Worm (Caenorhabditis elegans) whole organism, mixed stage, embryonic: Measurements from ENCODE around the gene scl-11.

Experiments used
- drap-1 ChIP-seq: fragments of 200-800 bp; sonication (Bioruptor generic); optimal IDR thresholded peaks from 3 replicates; lab custom pipeline; 2018; ENCODE audit warnings: mild to moderate bottlenecking, missing genetic modification characterization, missing compliant biosample characterization
- elt-1 ChIP-seq: sonication (generic microtip); optimal IDR thresholded peaks from 2 replicates; lab custom pipeline; 2017; ENCODE audit warnings: missing genetic modification characterization, mild to moderate bottlenecking, missing compliant biosample characterization, antibody characterized with exemption, moderate library complexity, borderline replicate concordance; ENCODE audit not compliant: insufficient read depth
- flh-1 ChIP-seq: fragments of 200-800 bp; sonication (Bioruptor generic); optimal IDR thresholded peaks from 2 replicates; lab custom pipeline; 2018; ENCODE audit warnings: mild to moderate bottlenecking, missing genetic modification characterization, moderate library complexity, missing compliant biosample characterization
- lin-13 ChIP-seq: fragments of 150-350 bp; optimal IDR thresholded peaks from 2 replicates; lab custom pipeline; 2014; ENCODE audit warnings: missing biosample characterization, missing genetic modification characterization
- lsy-2 ChIP-seq: fragments of 150-350 bp; optimal IDR thresholded peaks from 2 replicates; lab custom pipeline; 2014; ENCODE audit warnings: missing biosample characterization, missing genetic modification characterization
- mab-5 ChIP-seq: fragments of 150-350 bp; optimal IDR thresholded peaks from 2 replicates; lab custom pipeline; 2014; ENCODE audit warnings: missing biosample characterization, missing genetic modification characterization
- nhr-237 ChIP-seq: fragments of 150-350 bp; optimal IDR thresholded peaks from 2 replicates; lab custom pipeline; 2014; ENCODE audit warnings: missing biosample characterization, missing genetic modification characterization
- nhr-28 ChIP-seq: fragments of 150-350 bp; optimal IDR thresholded peaks from 2 replicates; lab custom pipeline; 2014; ENCODE audit warnings: missing biosample characterization, missing genetic modification characterization
- snpc-4 ChIP-seq: fragments of 150-350 bp; optimal IDR thresholded peaks from 2 replicates; lab custom pipeline; 2014; ENCODE audit warnings: missing biosample characterization, missing genetic modification characterization
- unc-39 ChIP-seq: fragments of 150-350 bp; optimal IDR thresholded peaks from 2 replicates; lab custom pipeline; 2014; ENCODE audit warnings: missing biosample characterization, missing genetic modification characterization
- unc-62 ChIP-seq: fragments of 150-350 bp; optimal IDR thresholded peaks from 2 replicates; lab custom pipeline; 2014; ENCODE audit warnings: missing biosample characterization, missing genetic modification reagents, missing genetic modification characterization
- ztf-11 ChIP-seq: fragments of 150-350 bp; optimal IDR thresholded peaks from 2 replicates; lab custom pipeline; 2014; ENCODE audit warnings: missing biosample characterization, missing genetic modification characterization

DNA sequence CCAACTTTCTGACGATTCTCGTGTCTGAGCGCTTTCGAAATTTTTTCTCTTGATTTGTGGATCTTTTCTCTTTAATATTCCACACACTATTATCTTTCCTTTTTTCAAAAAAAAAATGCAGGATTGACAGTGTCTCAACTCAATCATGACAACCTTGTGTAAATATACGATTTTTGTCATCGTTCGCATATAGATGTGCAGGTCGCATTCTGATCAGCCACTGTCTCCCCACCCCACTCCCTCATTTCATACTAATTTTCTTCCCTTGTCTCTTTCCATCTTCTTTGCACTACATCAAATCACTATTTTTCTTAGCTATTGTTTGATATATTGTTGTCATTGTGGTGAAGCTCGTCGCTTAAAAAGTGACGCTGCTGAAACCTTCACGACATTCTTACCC, 15.9 kb upstream of the scl-11 start:
- TF ChIP-seq snpc-4 (tag; lab: Kevin White, UChicago) (no peak), unc-39 (tag; lab: Kevin White, UChicago) (no peak), nhr-28 (no peak), flh-1 (GFP tag; lab: Kevin White, UChicago) (no peak), lin-13 (tag; lab: Kevin White, UChicago) (no peak), lsy-2 (no peak), unc-62 (GFP tag; lab: Kevin White, UChicago) (no peak), mab-5 (no peak), drap-1 (no peak), ztf-11 (tag; lab: Kevin White, UChicago) (no peak), nhr-237 (tag; lab: Kevin White, UChicago) (no peak), elt-1 (tag; lab: Kevin White, UChicago) (no peak)
